Fruit fly (Drosophila melanogaster) whole organism, prepupa: Measurements from ENCODE around the gene ouib.

ENCODE experiments used
- CG10631 ChIP-seq: fragments of 200-800 bp; sonication (Bioruptor generic); optimal IDR thresholded peaks from 2 replicates; lab custom pipeline; 2016; ENCODE audit warnings: missing biosample characterization, missing genetic modification characterization
- CG10669 ChIP-seq: fragments of 200-800 bp; sonication (Bioruptor generic); optimal IDR thresholded peaks from 3 replicates; lab custom pipeline; 2018; ENCODE audit warnings: missing biosample characterization, mild to moderate bottlenecking, missing genetic modification characterization, moderate library complexity
- CG11762 ChIP-seq: fragments of 200-800 bp; sonication (Bioruptor generic); optimal IDR thresholded peaks from 3 replicates; lab custom pipeline; 2016; ENCODE audit warnings: missing biosample characterization, missing genetic modification characterization; ENCODE audit not compliant: insufficient read depth
- CG11902 ChIP-seq: fragments of 200-800 bp; sonication (Bioruptor generic); optimal IDR thresholded peaks from 3 replicates; lab custom pipeline; 2016; ENCODE audit warnings: missing biosample characterization, missing genetic modification characterization
- CG1621 ChIP-seq: fragments of 200-800 bp; sonication (Bioruptor generic); optimal IDR thresholded peaks from 3 replicates; lab custom pipeline; 2018; ENCODE audit warnings: missing biosample characterization, mild to moderate bottlenecking, missing genetic modification characterization
- CG16779 ChIP-seq: fragments of 200-800 bp; sonication (Bioruptor generic); optimal IDR thresholded peaks from 3 replicates; lab custom pipeline; 2017; ENCODE audit warnings: missing biosample characterization, mild to moderate bottlenecking, missing genetic modification characterization
- CG3032 ChIP-seq: fragments of 200-800 bp; optimal IDR thresholded peaks from 2 replicates; lab custom pipeline; 2019; ENCODE audit warnings: missing biosample characterization, mild to moderate bottlenecking, missing genetic modification characterization, moderate library complexity
- CG31627 ChIP-seq: fragments of 200-800 bp; sonication (Bioruptor generic); optimal IDR thresholded peaks from 3 replicates; lab custom pipeline; 2016; ENCODE audit warnings: missing biosample characterization, missing genetic modification characterization
- CG32006 ChIP-seq: fragments of 200-800 bp; sonication (Bioruptor generic); optimal IDR thresholded peaks from 3 replicates; lab custom pipeline; 2017; ENCODE audit warnings: missing biosample characterization, mild to moderate bottlenecking, missing genetic modification characterization
- CG34406 ChIP-seq: fragments of 200-800 bp; sonication (Bioruptor generic); optimal IDR thresholded peaks from 3 replicates; lab custom pipeline; 2016; ENCODE audit warnings: missing biosample characterization, missing genetic modification characterization
- CG3919 ChIP-seq: fragments of 200-800 bp; sonication (Bioruptor generic); optimal IDR thresholded peaks from 3 replicates; lab custom pipeline; 2016; ENCODE audit warnings: missing biosample characterization, missing genetic modification characterization
- CG4318 ChIP-seq: fragments of 200-800 bp; sonication (Bioruptor generic); optimal IDR thresholded peaks from 3 replicates; lab custom pipeline; 2017; ENCODE audit warnings: missing biosample characterization, mild to moderate bottlenecking, missing genetic modification characterization
- CG6163 ChIP-seq: fragments of 200-800 bp; sonication (Bioruptor generic); IDR thresholded peaks from 3 replicates; pipeline ENCODE4 v1.3.6; 2022; ENCODE audit warnings: missing biosample characterization, missing genetic modification characterization
- CG6792 ChIP-seq: fragments of 200-800 bp; sonication (Bioruptor generic); optimal IDR thresholded peaks from 3 replicates; lab custom pipeline; 2016; ENCODE audit warnings: missing biosample characterization, missing genetic modification characterization
- CG6808 ChIP-seq: fragments of 200-800 bp; sonication (Bioruptor generic); optimal IDR thresholded peaks from 3 replicates; lab custom pipeline; 2017; ENCODE audit warnings: missing biosample characterization, missing genetic modification characterization, mild to moderate bottlenecking, moderate library complexity, missing genetic modification reagents
- CG6854 ChIP-seq: fragments of 200-800 bp; sonication (Bioruptor generic); optimal IDR thresholded peaks from 2 replicates; lab custom pipeline; 2017; ENCODE audit warnings: missing biosample characterization, mild to moderate bottlenecking, missing genetic modification characterization
- CG8119 ChIP-seq: fragments of 200-800 bp; sonication (Bioruptor generic); IDR thresholded peaks from 3 replicates; pipeline ENCODE4 v1.3.6; 2022; ENCODE audit warnings: missing biosample characterization, missing genetic modification characterization
- CG8319 ChIP-seq: fragments of 200-800 bp; sonication (Bioruptor generic); optimal IDR thresholded peaks from 3 replicates; lab custom pipeline; 2016; ENCODE audit warnings: missing biosample characterization, missing genetic modification characterization
- CG8632 ChIP-seq: fragments of 200-800 bp; sonication (Bioruptor generic); optimal IDR thresholded peaks from 3 replicates; lab custom pipeline; 2016; ENCODE audit warnings: missing biosample characterization, missing genetic modification characterization
- CG9139 ChIP-seq: fragments of 200-800 bp; sonication (Bioruptor generic); optimal IDR thresholded peaks from 3 replicates; lab custom pipeline; 2017; ENCODE audit warnings: missing biosample characterization, mild to moderate bottlenecking, missing genetic modification characterization
- Eip78C ChIP-seq: fragments of 200-800 bp; sonication (Bioruptor generic); peaks from one replicate; lab custom pipeline; 2016; ENCODE audit warnings: missing biosample characterization, missing genetic modification characterization
- Eip93F ChIP-seq: fragments of 200-800 bp; sonication (Bioruptor generic); optimal IDR thresholded peaks from 2 replicates; lab custom pipeline; 2016; ENCODE audit warnings: missing biosample characterization, mild to moderate bottlenecking, missing genetic modification characterization
- Ets21C ChIP-seq: fragments of 200-800 bp; sonication (Bioruptor generic); optimal IDR thresholded peaks from 3 replicates; lab custom pipeline; 2016; ENCODE audit warnings: missing biosample characterization, missing genetic modification characterization
- Gug ChIP-seq: fragments of 200-800 bp; sonication (Bioruptor generic); IDR thresholded peaks from 2 replicates; pipeline ENCODE4 v1.3.6; 2022; ENCODE audit warnings: missing biosample characterization, missing genetic modification characterization
- Hr38 ChIP-seq: sonication (Bioruptor generic); optimal IDR thresholded peaks from 2 replicates; lab custom pipeline; 2016; ENCODE audit warnings: missing biosample characterization, missing genetic modification characterization
- Hr39 ChIP-seq: fragments of 200-800 bp; sonication (Bioruptor generic); optimal IDR thresholded peaks from 2 replicates; lab custom pipeline; 2016; ENCODE audit warnings: missing biosample characterization, missing genetic modification characterization
- Hr4 ChIP-seq: fragments of 200-800 bp; sonication (Bioruptor generic); optimal IDR thresholded peaks from 3 replicates; lab custom pipeline; 2016; ENCODE audit warnings: missing biosample characterization, missing genetic modification characterization
- Lpt ChIP-seq: fragments of 200-800 bp; sonication (Bioruptor generic); optimal IDR thresholded peaks from 3 replicates; lab custom pipeline; 2016; ENCODE audit warnings: missing biosample characterization, missing genetic modification characterization
- Sox15 ChIP-seq: fragments of 200-800 bp; sonication (Bioruptor generic); optimal IDR thresholded peaks from 3 replicates; lab custom pipeline; 2016; ENCODE audit warnings: missing biosample characterization, missing genetic modification characterization
- acj6 ChIP-seq: fragments of 200-800 bp; sonication (Bioruptor generic); optimal IDR thresholded peaks from 3 replicates; lab custom pipeline; 2016; ENCODE audit warnings: missing biosample characterization, missing genetic modification characterization
- dac ChIP-seq: fragments of 200-800 bp; sonication (Bioruptor generic); optimal IDR thresholded peaks from 2 replicates; lab custom pipeline; 2017; ENCODE audit warnings: missing biosample characterization, mild to moderate bottlenecking, missing genetic modification characterization
- dsx ChIP-seq: fragments of 200-800 bp; optimal IDR thresholded peaks from 3 replicates; lab custom pipeline; 2019; ENCODE audit warnings: missing biosample characterization, mild to moderate bottlenecking, missing genetic modification characterization, moderate library complexity; ENCODE audit not compliant: poor library complexity, severe bottlenecking
- eg ChIP-seq: fragments of 200-800 bp; sonication (Bioruptor generic); IDR thresholded peaks from 3 replicates; pipeline ENCODE4 v1.3.6; 2022; ENCODE audit warnings: missing biosample characterization, missing genetic modification characterization
- esn ChIP-seq: fragments of 200-800 bp; sonication (Bioruptor generic); optimal IDR thresholded peaks from 2 replicates; lab custom pipeline; 2016; ENCODE audit warnings: missing biosample characterization, mild to moderate bottlenecking, missing genetic modification characterization, moderate library complexity
- fd85E ChIP-seq: fragments of 200-800 bp; sonication (Bioruptor generic); optimal IDR thresholded peaks from 3 replicates; lab custom pipeline; 2016; ENCODE audit warnings: missing biosample characterization, missing genetic modification characterization
- net ChIP-seq: fragments of 200-800 bp; sonication (Bioruptor generic); optimal IDR thresholded peaks from 3 replicates; lab custom pipeline; 2016; ENCODE audit warnings: missing biosample characterization, missing genetic modification characterization
- pdm3 ChIP-seq: fragments of 200-800 bp; sonication (Bioruptor generic); optimal IDR thresholded peaks from 3 replicates; lab custom pipeline; 2016; ENCODE audit warnings: missing biosample characterization, missing genetic modification characterization
- salr ChIP-seq, 2 experiments: fragments of 200-800 bp; sonication (Bioruptor generic); optimal IDR thresholded peaks; 3 replicates each; lab custom pipeline; 2016 to 2018; ENCODE audit warnings: missing biosample characterization in 2 of 2, missing genetic modification characterization in 2 of 2, mild to moderate bottlenecking in 1 of 2
- spab ChIP-seq: fragments of 200-800 bp; sonication (Bioruptor generic); optimal IDR thresholded peaks from 2 replicates; lab custom pipeline; 2017; ENCODE audit warnings: missing biosample characterization, mild to moderate bottlenecking, missing genetic modification characterization, missing genetic modification reagents
- ss ChIP-seq, 2 experiments: fragments of 200-800 bp; sonication (Bioruptor generic); optimal IDR thresholded peaks; 2 replicates in 1 of 2; 3 replicates in 1 of 2; lab custom pipeline; 2017 to 2018; ENCODE audit warnings: mild to moderate bottlenecking in 2 of 2, missing biosample characterization in 2 of 2, missing genetic modification characterization in 2 of 2, moderate library complexity in 1 of 2
- svp ChIP-seq: fragments of 200-800 bp; sonication (Bioruptor generic); peaks from one replicate; lab custom pipeline; 2016; ENCODE audit warnings: missing biosample characterization, missing genetic modification characterization
- topi ChIP-seq: fragments of 200-800 bp; sonication (Bioruptor generic); optimal IDR thresholded peaks from 3 replicates; lab custom pipeline; 2016; ENCODE audit warnings: missing biosample characterization, missing genetic modification characterization

ouib gene

dm6 chr3R:8740118-8740517, 14.8 kb downstream of the ouib start:
- TF ChIP-seq CG31627 (GFP tag; lab: Kevin White, UChicago) (no peak), svp (GFP tag; lab: Kevin White, UChicago) (peak; percentile 74)

dm6 chr3R:8741248-8741647, 16.0 kb downstream of the ouib start:
- TF ChIP-seq CG9139 (GFP tag; lab: Kevin White, UChicago) (no peak), CG10631 (GFP tag; lab: Kevin White, UChicago) (no peak), CG8319 (GFP tag; lab: Kevin White, UChicago) (no peak), CG32006 (GFP tag; lab: Kevin White, UChicago) (no peak), CG11902 (GFP tag; lab: Kevin White, UChicago) (no peak), CG1621 (tag; lab: Kevin White, UChicago) (no peak), CG6163 (GFP tag; lab: Robert Waterston, UW) (no peak), dac (GFP tag; lab: Kevin White, UChicago) (no peak), svp (GFP tag; lab: Kevin White, UChicago) (no peak), pdm3 (GFP tag; lab: Kevin White, UChicago) (no peak), eg (GFP tag; lab: Robert Waterston, UW) (no peak), Eip93F (GFP tag; lab: Kevin White, UChicago) (no peak), Hr39 (no peak), topi (no peak), Lpt (GFP tag; lab: Kevin White, UChicago) (no peak), fd85E (no peak), CG8632 (GFP tag; lab: Kevin White, UChicago) (no peak), CG4318 (no peak), CG8119 (GFP tag; lab: Robert Waterston, UW) (no peak), dsx (GFP tag; lab: Kevin White, UChicago) (no peak)

dm6 chr3R:8741941-8742340, 16.7 kb downstream of the ouib start:
- no peak for TF ChIP-seq CG11902 (GFP tag; lab: Kevin White, UChicago)
- TF ChIP-seq Eip78C (GFP tag; lab: Kevin White, UChicago), result peak; percentile 21
- TF ChIP-seq, all 60 proteins: peak for 1

dm6 chr3R:8742661-8743060, 17.4 kb downstream of the ouib start:
- TF ChIP-seq net (GFP tag; lab: Kevin White, UChicago) (no peak), Eip78C (GFP tag; lab: Kevin White, UChicago) (peak; percentile 15), CG3919 (no peak)

- peak; percentile 2 for TF ChIP-seq spab
- peak; percentile 17 for TF ChIP-seq acj6 (GFP tag; lab: Kevin White, UChicago)
- TF ChIP-seq Hr38 (GFP tag; lab: Kevin White, UChicago), result no peak
- TF ChIP-seq CG3032 (tag; lab: Kevin White, UChicago), result no peak
- no peak for TF ChIP-seq CG6808 (GFP tag; lab: Kevin White, UChicago)
- TF ChIP-seq Gug (GFP tag; lab: Robert Waterston, UW), result no peak; the same call in 1 of the 2 replicates
- TF ChIP-seq CG16779 (tag; lab: Kevin White, UChicago), result no peak
- peak; percentile 62 for TF ChIP-seq esn (GFP tag; lab: Kevin White, UChicago)
- TF ChIP-seq CG9139 (GFP tag; lab: Kevin White, UChicago), result no peak
- peak; percentile 1 for TF ChIP-seq CG10669 (GFP tag; lab: Kevin White, UChicago)
- TF ChIP-seq CG6163 (GFP tag; lab: Robert Waterston, UW), result peak; percentile 70
- TF ChIP-seq eg (GFP tag; lab: Robert Waterston, UW), result peak; percentile 72; the same call in 2 of the 3 replicates
- peak; percentile 54 for TF ChIP-seq CG3919
- peak; percentile 48 for TF ChIP-seq CG32006 (GFP tag; lab: Kevin White, UChicago)
- TF ChIP-seq CG34406 (GFP tag; lab: Kevin White, UChicago), result peak; percentile 41
- peak; percentile 50 for TF ChIP-seq Hr4 (GFP tag; lab: Kevin White, UChicago)
- peak; percentile 18 for TF ChIP-seq net (GFP tag; lab: Kevin White, UChicago)
- TF ChIP-seq CG10631 (GFP tag; lab: Kevin White, UChicago), result peak; percentile 37
- TF ChIP-seq ss (GFP tag; optimal IDR thresholded peaks at IDR 0.05; lab: Kevin White, UChicago), result no peak
- TF ChIP-seq topi, result peak; percentile 40
- TF ChIP-seq Eip78C (GFP tag; lab: Kevin White, UChicago), result peak; percentile 30
- no peak for TF ChIP-seq CG8319 (GFP tag; lab: Kevin White, UChicago)
- no peak for TF ChIP-seq dsx (GFP tag; lab: Kevin White, UChicago)
- TF ChIP-seq CG6792, result peak; percentile 59
- TF ChIP-seq CG8119 (GFP tag; lab: Robert Waterston, UW), result peak; percentile 44; the same call in 1 of the 3 replicates
- peak; percentile 2 for TF ChIP-seq CG11762 (GFP tag; lab: Kevin White, UChicago)
- TF ChIP-seq CG6854, result no peak
- TF ChIP-seq dac (GFP tag; lab: Kevin White, UChicago), result no peak
- no peak for TF ChIP-seq salr (GFP tag; optimal IDR thresholded peaks at IDR 0.05; lab: Kevin White, UChicago)
- TF ChIP-seq Sox15 (GFP tag; lab: Kevin White, UChicago), result peak; percentile 23
- TF ChIP-seq Ets21C (GFP tag; lab: Kevin White, UChicago), result peak; percentile 35
Measured at dm6 chr3R:8744198-8744597, 18.9 kb downstream of the ouib start.
